Fruit fly (Drosophila melanogaster): ENCODE results near the gene CG42675.

Gene CG42675

DNA sequence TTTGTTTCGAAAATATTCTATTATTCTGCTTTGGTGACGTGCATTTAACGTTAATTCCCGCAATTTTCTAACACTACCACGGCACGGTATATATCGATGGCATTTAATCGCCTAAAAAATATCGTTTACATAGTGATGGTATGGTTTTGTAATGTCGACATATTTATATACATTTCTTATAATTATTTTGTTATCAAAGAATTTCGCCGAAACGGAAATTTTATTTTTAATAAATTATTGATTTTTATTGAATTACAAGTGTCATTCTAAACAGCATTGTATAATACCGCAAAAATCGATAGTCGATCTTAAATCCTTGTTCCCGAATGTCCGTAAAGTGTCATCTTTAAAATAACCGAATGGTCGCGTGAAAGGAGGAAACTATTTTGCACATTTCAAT, 11.0 kb downstream of the CG42675 start, which contains the start of the genes Sec20 and dgrn (continued):
- TF ChIP-seq HLH4C (GFP tag; IDR thresholded peaks at IDR 0.05; ENCODE audit: partially characterized antibody) (peak; percentile 92), Dip2 (GFP tag; IDR thresholded peaks at IDR 0.05) (no peak), CG11723 (GFP tag; optimal IDR thresholded peaks at IDR 0.05) (peak; percentile 19), CG3838 (GFP tag; optimal IDR thresholded peaks at IDR 0.05) (no peak), grn (GFP tag; optimal IDR thresholded peaks at IDR 0.05) (no peak), CG8944 (GFP tag; optimal IDR thresholded peaks at IDR 0.05) (no peak), eve (GFP tag; optimal IDR thresholded peaks at IDR 0.05) (no peak), Max (GFP tag; optimal IDR thresholded peaks at IDR 0.05) (peak; percentile 74), usp (GFP tag; optimal IDR thresholded peaks at IDR 0.05) (no peak), CG17186 (GFP tag; optimal IDR thresholded peaks at IDR 0.05) (peak; percentile 28), nerfin-2 (GFP tag; IDR thresholded peaks at IDR 0.05; ENCODE audit: partially characterized antibody) (peak; percentile 84), kah (GFP tag; optimal IDR thresholded peaks at IDR 0.05) (no peak), ttk (GFP tag; IDR thresholded peaks at IDR 0.05) (0 out of 2 replicates have a peak, but pooled peaks have one; percentile 26), cad (GFP tag; optimal IDR thresholded peaks at IDR 0.05) (no peak), zf30C (GFP tag; optimal IDR thresholded peaks at IDR 0.05) (no peak), CG8089 (GFP tag; optimal IDR thresholded peaks at IDR 0.05) (no peak), CG5180 (GFP tag; optimal IDR thresholded peaks at IDR 0.05) (no peak), B-H2 (GFP tag; optimal IDR thresholded peaks at IDR 0.05) (peak; percentile 81), ems (GFP tag; optimal IDR thresholded peaks at IDR 0.05) (peak; percentile 59), NC2α (GFP tag; optimal IDR thresholded peaks at IDR 0.05) (no peak), Aef1 (GFP tag; IDR thresholded peaks at IDR 0.05) (peak; percentile 52; the same call in 2 of the 3 replicates), CG15601 (tag; optimal IDR thresholded peaks at IDR 0.05) (peak; percentile 68), CTCF (GFP tag; optimal IDR thresholded peaks at IDR 0.05) (no peak), CG4854 (GFP tag; optimal IDR thresholded peaks at IDR 0.05) (peak; percentile 50), CG14441 (GFP tag; IDR thresholded peaks at IDR 0.05) (no peak), CG10366 (GFP tag; IDR thresholded peaks at IDR 0.05) (peak; percentile 18; the same call in 1 of the 2 replicates), tap (tag; optimal IDR thresholded peaks at IDR 0.05) (no peak), CG10431 (GFP tag; optimal IDR thresholded peaks at IDR 0.05) (no peak), Dbx (GFP tag; IDR thresholded peaks at IDR 0.05) (peak; percentile 81), tll (GFP tag; optimal IDR thresholded peaks at IDR 0.05) (no peak), CG43689 (GFP tag; IDR thresholded peaks at IDR 0.05) (no peak), gcm2 (GFP tag; optimal IDR thresholded peaks at IDR 0.05) (no peak), CG2199 (GFP tag; IDR thresholded peaks at IDR 0.05) (0 out of 3 replicates have a peak, but pooled peaks have one; percentile 28), CG13296 (GFP tag; optimal IDR thresholded peaks at IDR 0.05) (peak; percentile 38), CG6683 (GFP tag; optimal IDR thresholded peaks at IDR 0.05) (no peak), crp (GFP tag; optimal IDR thresholded peaks at IDR 0.05) (peak in 1 of 2 experiments; percentile 6), Dp (GFP tag; optimal IDR thresholded peaks at IDR 0.05) (peak; percentile 49), lov (optimal IDR thresholded peaks at IDR 0.05) (no peak), lov (GFP tag; IDR thresholded peaks at IDR 0.05) (no peak), seq (GFP tag; IDR thresholded peaks at IDR 0.05) (no peak), vvl (GFP tag; IDR thresholded peaks at IDR 0.05) (no peak; the same call in none of the 2 replicates), hkb (optimal IDR thresholded peaks at IDR 0.05) (no peak), hkb (GFP tag; IDR thresholded peaks at IDR 0.05) (peak; percentile 46; the same call in 1 of the 2 replicates), gfzf (GFP tag; optimal IDR thresholded peaks at IDR 0.05) (peak; percentile 50), ro (GFP tag; IDR thresholded peaks at IDR 0.05) (no peak), CG10959 (GFP tag; IDR thresholded peaks at IDR 0.05) (peak; percentile 28; the same call in 1 of the 2 replicates), CG31388 (GFP tag; optimal IDR thresholded peaks at IDR 0.05) (no peak), Elba2 (GFP tag; optimal IDR thresholded peaks at IDR 0.05) (no peak), E2f1 (GFP tag; IDR thresholded peaks at IDR 0.05) (peak; percentile 42), CG12391 (tag; optimal IDR thresholded peaks at IDR 0.05) (peak; percentile 88), CG31365 (tag; optimal IDR thresholded peaks at IDR 0.05) (no peak), CG14860 (GFP tag; IDR thresholded peaks at IDR 0.05; ENCODE audit: partially characterized antibody) (peak; percentile 82)
